Fruit fly (Drosophila melanogaster) whole organism, embryonic: ENCODE results near the gene CG3679.

ENCODE experiments used
- Atf-2 ChIP-seq: fragments of 200-800 bp; sonication (Bioruptor generic); optimal IDR thresholded peaks from 2 replicates; lab custom pipeline; 2016; ENCODE audit warnings: missing biosample characterization, missing genetic modification characterization
- CG1024 ChIP-seq: fragments of 200-800 bp; sonication (Bioruptor generic); IDR thresholded peaks from 2 replicates; pipeline ENCODE4 v1.3.6; 2022; ENCODE audit warnings: missing biosample characterization, missing genetic modification characterization
- CG10462 ChIP-seq: fragments of 200-800 bp; sonication (Bioruptor generic); optimal IDR thresholded peaks from 2 replicates; lab custom pipeline; 2016; ENCODE audit warnings: missing biosample characterization, missing genetic modification characterization
- CG13775 ChIP-seq: fragments of 200-800 bp; sonication (Bioruptor generic); optimal IDR thresholded peaks from 3 replicates; lab custom pipeline; 2017; ENCODE audit warnings: missing biosample characterization, mild to moderate bottlenecking, missing genetic modification characterization
- CG15479 ChIP-seq: fragments of 200-800 bp; sonication (Bioruptor generic); optimal IDR thresholded peaks from 3 replicates; lab custom pipeline; 2019; ENCODE audit warnings: missing biosample characterization, mild to moderate bottlenecking, missing genetic modification characterization, moderate library complexity
- CG16813 ChIP-seq: fragments of 200-800 bp; sonication (Bioruptor generic); IDR thresholded peaks from 3 replicates; pipeline ENCODE4 v1.3.6; 2022; ENCODE audit warnings: missing biosample characterization, missing genetic modification characterization; ENCODE audit not compliant: partially characterized antibody
- CG17361 ChIP-seq: fragments of 200-800 bp; sonication (Bioruptor generic); IDR thresholded peaks from 3 replicates; pipeline ENCODE4 v1.3.6; 2022; ENCODE audit warnings: missing biosample characterization, missing genetic modification characterization
- CG17385 ChIP-seq: fragments of 200-800 bp; sonication (Bioruptor generic); optimal IDR thresholded peaks from 3 replicates; lab custom pipeline; 2018; ENCODE audit warnings: missing biosample characterization, mild to moderate bottlenecking, missing genetic modification characterization
- CG2202 ChIP-seq: fragments of 200-800 bp; sonication (Bioruptor generic); optimal IDR thresholded peaks from 2 replicates; lab custom pipeline; 2018; ENCODE audit warnings: missing biosample characterization, mild to moderate bottlenecking, missing genetic modification characterization
- CG42726 ChIP-seq: fragments of 200-800 bp; sonication (Bioruptor generic); IDR thresholded peaks from 2 replicates; pipeline ENCODE4 v1.3.6; 2022; ENCODE audit warnings: missing biosample characterization, missing genetic modification characterization; ENCODE audit not compliant: partially characterized antibody
- CG4617 ChIP-seq: fragments of 200-800 bp; sonication (Bioruptor generic); optimal IDR thresholded peaks from 3 replicates; lab custom pipeline; 2016; ENCODE audit warnings: missing biosample characterization, missing genetic modification characterization, borderline replicate concordance
- CG6272 ChIP-seq: fragments of 200-800 bp; sonication (Bioruptor generic); IDR thresholded peaks from 2 replicates; pipeline ENCODE4 v1.3.6; 2022; ENCODE audit warnings: missing biosample characterization, missing genetic modification characterization
- CG6791 ChIP-seq: fragments of 200-800 bp; sonication (Bioruptor generic); IDR thresholded peaks from 3 replicates; pipeline ENCODE4 v1.3.6; 2022; ENCODE audit warnings: missing biosample characterization, missing genetic modification characterization; ENCODE audit not compliant: partially characterized antibody
- CG7357 ChIP-seq: fragments of 200-800 bp; sonication (Bioruptor generic); IDR thresholded peaks from 3 replicates; pipeline ENCODE4 v1.3.6; 2022; ENCODE audit warnings: missing biosample characterization, missing genetic modification characterization
- CG7839 ChIP-seq: fragments of 200-800 bp; sonication (Bioruptor generic); optimal IDR thresholded peaks from 3 replicates; lab custom pipeline; 2018; ENCODE audit warnings: missing biosample characterization, mild to moderate bottlenecking, missing genetic modification characterization, moderate library complexity
- CG8765 ChIP-seq: fragments of 200-800 bp; sonication (Bioruptor generic); IDR thresholded peaks from 2 replicates; pipeline ENCODE4 v1.3.6; 2022; ENCODE audit warnings: missing biosample characterization, missing genetic modification characterization
- CG8944 ChIP-seq: fragments of 200-800 bp; sonication (Bioruptor generic); optimal IDR thresholded peaks from 3 replicates; lab custom pipeline; 2016; ENCODE audit warnings: missing biosample characterization, missing genetic modification characterization
- CG9215 ChIP-seq: fragments of 200-800 bp; sonication (Bioruptor generic); IDR thresholded peaks from 2 replicates; pipeline ENCODE4 v1.3.6; 2022; ENCODE audit warnings: missing biosample characterization, missing genetic modification characterization
- CG9797 ChIP-seq: fragments of 200-800 bp; sonication (Bioruptor generic); optimal IDR thresholded peaks from 3 replicates; lab custom pipeline; 2018; ENCODE audit warnings: missing biosample characterization, mild to moderate bottlenecking, missing genetic modification characterization
- CkIIα-i1 ChIP-seq: fragments of 200-800 bp; sonication (Bioruptor generic); IDR thresholded peaks from 2 replicates; pipeline ENCODE4 v1.3.6; 2022; ENCODE audit warnings: missing biosample characterization, missing genetic modification characterization
- CoRest ChIP-seq: fragments of 200-800 bp; sonication (Bioruptor generic); optimal IDR thresholded peaks from 3 replicates; lab custom pipeline; 2018; ENCODE audit warnings: missing biosample characterization, mild to moderate bottlenecking, missing genetic modification characterization, moderate library complexity
- CrebB ChIP-seq: fragments of 200-800 bp; sonication (Bioruptor generic); optimal IDR thresholded peaks from 3 replicates; lab custom pipeline; 2018; ENCODE audit warnings: missing biosample characterization, mild to moderate bottlenecking, missing genetic modification characterization
- Dek ChIP-seq: fragments of 200-800 bp; sonication (Bioruptor generic); optimal IDR thresholded peaks from 3 replicates; lab custom pipeline; 2019; ENCODE audit warnings: missing biosample characterization, mild to moderate bottlenecking, missing genetic modification characterization, moderate library complexity
- Dip2 ChIP-seq: fragments of 200-800 bp; sonication (Bioruptor generic); IDR thresholded peaks from 2 replicates; pipeline ENCODE4 v1.3.6; 2022; ENCODE audit warnings: missing biosample characterization, missing genetic modification characterization
- Doc3 ChIP-seq: fragments of 200-800 bp; sonication (Bioruptor generic); IDR thresholded peaks from 3 replicates; pipeline ENCODE4 v1.3.6; 2022; ENCODE audit warnings: missing biosample characterization, missing genetic modification characterization; ENCODE audit not compliant: partially characterized antibody
- Fer2 ChIP-seq: fragments of 200-800 bp; sonication (Bioruptor generic); optimal IDR thresholded peaks from 2 replicates; lab custom pipeline; 2018; ENCODE audit warnings: missing biosample characterization, mild to moderate bottlenecking, missing genetic modification characterization, moderate library complexity
- H15 ChIP-seq: fragments of 200-800 bp; sonication (Bioruptor generic); IDR thresholded peaks from 3 replicates; pipeline ENCODE4 v1.3.6; 2022; ENCODE audit warnings: missing biosample characterization, missing genetic modification characterization
- H2.0 ChIP-seq: fragments of 200-800 bp; sonication (Bioruptor generic); IDR thresholded peaks from 2 replicates; pipeline ENCODE4 v1.3.6; 2022; ENCODE audit warnings: missing biosample characterization, missing genetic modification characterization
- Hr51 ChIP-seq, 2 experiments: fragments of 200-800 bp; sonication (Bioruptor generic); optimal IDR thresholded peaks; 2 replicates in 1 of 2; 3 replicates in 1 of 2; lab custom pipeline; 2016 to 2018; ENCODE audit warnings: missing biosample characterization in 2 of 2, missing genetic modification characterization in 2 of 2, mild to moderate bottlenecking in 1 of 2, moderate library complexity in 1 of 2
- Jarid2 ChIP-seq: fragments of 200-800 bp; sonication (Bioruptor generic); optimal IDR thresholded peaks from 3 replicates; lab custom pipeline; 2017; ENCODE audit warnings: mild to moderate bottlenecking, missing biosample characterization, missing genetic modification reagents, missing genetic modification characterization
- MTF-1 ChIP-seq: fragments of 200-800 bp; sonication (Bioruptor generic); optimal IDR thresholded peaks from 2 replicates; lab custom pipeline; 2018; ENCODE audit warnings: missing biosample characterization, mild to moderate bottlenecking, missing genetic modification characterization, borderline replicate concordance
- Optix ChIP-seq: fragments of 200-800 bp; sonication (Bioruptor generic); IDR thresholded peaks from 3 replicates; pipeline ENCODE4 v1.3.6; 2022; ENCODE audit warnings: missing biosample characterization, missing genetic modification characterization
- az2 ChIP-seq: fragments of 200-800 bp; sonication (Bioruptor generic); optimal IDR thresholded peaks from 3 replicates; lab custom pipeline; 2016; ENCODE audit warnings: missing biosample characterization, missing genetic modification characterization
- corto ChIP-seq: fragments of 200-800 bp; sonication (Bioruptor generic); optimal IDR thresholded peaks from 2 replicates; lab custom pipeline; 2016; ENCODE audit warnings: missing biosample characterization, mild to moderate bottlenecking, missing genetic modification characterization, moderate library complexity
- eve ChIP-seq, 2 experiments: fragments of >200 bp; optimal IDR thresholded peaks; 2 replicates each; lab custom pipeline; 2017; ENCODE audit warnings: missing biosample characterization in 2 of 2, missing genetic modification characterization in 2 of 2
- exex ChIP-seq: fragments of 200-800 bp; sonication (Bioruptor generic); optimal IDR thresholded peaks from 4 replicates; lab custom pipeline; 2018; ENCODE audit warnings: missing biosample characterization, mild to moderate bottlenecking, missing genetic modification characterization, moderate library complexity
- jing ChIP-seq: fragments of 200-800 bp; sonication (Bioruptor generic); optimal IDR thresholded peaks from 2 replicates; lab custom pipeline; 2018; ENCODE audit warnings: missing biosample characterization, mild to moderate bottlenecking, missing genetic modification characterization
- klu ChIP-seq: fragments of 200-800 bp; sonication (Bioruptor generic); IDR thresholded peaks from 2 replicates; pipeline ENCODE4 v1.3.6; 2022; ENCODE audit warnings: missing biosample characterization, missing genetic modification characterization
- kni ChIP-seq: fragments of 200-800 bp; sonication (Bioruptor generic); optimal IDR thresholded peaks from 3 replicates; lab custom pipeline; 2017; ENCODE audit warnings: mild to moderate bottlenecking, missing biosample characterization, missing genetic modification reagents, missing genetic modification characterization
- knrl ChIP-seq: fragments of 200-800 bp; sonication (Bioruptor generic); IDR thresholded peaks from 3 replicates; pipeline ENCODE4 v1.3.6; 2022; ENCODE audit warnings: missing biosample characterization, missing genetic modification characterization; ENCODE audit not compliant: partially characterized antibody
- nerfin-2 ChIP-seq: fragments of 200-800 bp; sonication (Bioruptor generic); IDR thresholded peaks from 2 replicates; pipeline ENCODE4 v1.3.6; 2022; ENCODE audit warnings: missing biosample characterization, missing genetic modification characterization; ENCODE audit not compliant: partially characterized antibody
- nom ChIP-seq: fragments of 200-800 bp; sonication (Bioruptor generic); optimal IDR thresholded peaks from 2 replicates; lab custom pipeline; 2017; ENCODE audit warnings: missing biosample characterization, missing genetic modification characterization, mild to moderate bottlenecking, moderate library complexity, missing genetic modification reagents
- otp ChIP-seq: fragments of 200-800 bp; sonication (Bioruptor generic); IDR thresholded peaks from 3 replicates; pipeline ENCODE4, ENCODE4 v1.3.6; 2022; ENCODE audit warnings: missing biosample characterization, missing genetic modification characterization
- slou ChIP-seq: fragments of 200-800 bp; sonication (Bioruptor generic); optimal IDR thresholded peaks from 3 replicates; lab custom pipeline; 2016; ENCODE audit warnings: missing biosample characterization, missing genetic modification characterization
- tna ChIP-seq: fragments of 200-800 bp; sonication (Bioruptor generic); IDR thresholded peaks from 2 replicates; pipeline ENCODE4 v1.3.6; 2022; ENCODE audit warnings: missing biosample characterization, missing genetic modification characterization; ENCODE audit not compliant: partially characterized antibody

CG3679 gene

dm6 chrX:16331562-16332233 lies 28.0 kb downstream of the CG3679 start (continued):
- TF ChIP-seq CG42726 (GFP tag; lab: Robert Waterston, UW) (peak; percentile 89; the same call in 1 of the 2 replicates), kni (GFP tag; lab: Kevin White, UChicago) (peak; percentile 14), jing (GFP tag; lab: Kevin White, UChicago) (no peak), CoRest (tag; lab: Kevin White, UChicago) (peak; percentile 28), nerfin-2 (GFP tag; lab: Robert Waterston, UW) (0 out of 2 replicates have a peak, but pooled peaks have one; percentile 15)

dm6 chrX:16332615-16333288 lies 29.1 kb downstream of the CG3679 start:
- peak; percentile 91 for TF ChIP-seq CG8944
- peak; percentile 89 for TF ChIP-seq Fer2 (tag; lab: Kevin White, UChicago)
- TF ChIP-seq kni (GFP tag; lab: Kevin White, UChicago) = peak; percentile 94
- TF ChIP-seq exex (tag; lab: Kevin White, UChicago) = peak; percentile 89
- TF ChIP-seq CkIIα-i1 (GFP tag; lab: Robert Waterston, UW) = no peak
- peak; percentile 54 for TF ChIP-seq CG4617 (GFP tag; lab: Kevin White, UChicago)
- TF ChIP-seq CG9215 = peak; percentile 91
- TF ChIP-seq CG6272 (GFP tag; lab: Robert Waterston, UW) = peak; percentile 84
- peak; percentile 79 for TF ChIP-seq H2.0 (GFP tag; lab: Robert Waterston, UW)
- peak; percentile 96 for TF ChIP-seq CG13775 (GFP tag; lab: Kevin White, UChicago)
- TF ChIP-seq nom = peak; percentile 91
- TF ChIP-seq Doc3 (GFP tag; lab: Robert Waterston, UW) = no peak
- no peak for TF ChIP-seq knrl
- TF ChIP-seq CG10462 (GFP tag; lab: Kevin White, UChicago) = peak; percentile 88
- TF ChIP-seq tna (GFP tag; lab: Robert Waterston, UW) = no peak
- peak; percentile 49 for TF ChIP-seq CG9797
- no peak for TF ChIP-seq eve (GFP tag; optimal IDR thresholded peaks at IDR 0.05; lab: Kevin White, UChicago)
- peak; percentile 84 for TF ChIP-seq klu (GFP tag; lab: Robert Waterston, UW)
- peak; percentile 85 for TF ChIP-seq CG8765 (GFP tag; lab: Robert Waterston, UW)
- peak; percentile 98 for TF ChIP-seq CG17361 (GFP tag; lab: Robert Waterston, UW)
- peak; percentile 98 for TF ChIP-seq CG7839
- peak; percentile 61 for TF ChIP-seq CG1024 (GFP tag; lab: Robert Waterston, UW)
- TF ChIP-seq CG2202 (tag; lab: Kevin White, UChicago) = peak; percentile 94
- peak; percentile 94 for TF ChIP-seq az2
- TF ChIP-seq Jarid2 (GFP tag; lab: Kevin White, UChicago) = peak; percentile 83
- TF ChIP-seq Atf-2 (GFP tag; lab: Kevin White, UChicago) = peak; percentile 94
- TF ChIP-seq Dek (tag; lab: Kevin White, UChicago) = peak; percentile 96
- no peak for TF ChIP-seq CG16813 (GFP tag; lab: Robert Waterston, UW)
- no peak for TF ChIP-seq CG6791 (GFP tag; lab: Robert Waterston, UW)
- peak; percentile 53 for TF ChIP-seq corto
- peak; percentile 85 for TF ChIP-seq CG7357
- TF ChIP-seq otp = peak; percentile 89; the same call in 2 of the 3 replicates
- peak; percentile 86 for TF ChIP-seq H15 (GFP tag; lab: Robert Waterston, UW)
- TF ChIP-seq Hr51 (GFP tag; optimal IDR thresholded peaks at IDR 0.05; lab: Kevin White, UChicago) = peak; percentile 95 to 97
- TF ChIP-seq CG15479 (GFP tag; lab: Kevin White, UChicago) = no peak
- peak; percentile 77 for TF ChIP-seq MTF-1 (GFP tag; lab: Kevin White, UChicago)
- TF ChIP-seq slou (GFP tag; lab: Kevin White, UChicago) = peak; percentile 87
- peak; percentile 94 for TF ChIP-seq CG17385 (GFP tag; lab: Kevin White, UChicago)
- peak; percentile 91 for TF ChIP-seq Optix (GFP tag; lab: Robert Waterston, UW)
- TF ChIP-seq CrebB (tag; lab: Kevin White, UChicago) = peak; percentile 94
- TF ChIP-seq Dip2 = no peak; the same call in 1 of the 2 replicates
